Worm (Caenorhabditis elegans) whole organism, early embryonic: ENCODE measurements around the gene flp-9.

Experiments used
- flt-1 ChIP-seq: fragments of 200-800 bp; sonication (Bioruptor generic); IDR thresholded peaks from 2 replicates; pipeline ENCODE4 v1.3.6; 2022; ENCODE audit warnings: missing genetic modification characterization, missing compliant biosample characterization
- hmbx-1 ChIP-seq: sonication (generic microtip); optimal IDR thresholded peaks from 2 replicates; lab custom pipeline; 2016; ENCODE audit warnings: mild to moderate bottlenecking, missing genetic modification characterization, missing compliant biosample characterization
- pes-1 ChIP-seq: fragments of 200-800 bp; sonication (Bioruptor generic); IDR thresholded peaks from 2 replicates; pipeline ENCODE4 v1.3.6; 2022; ENCODE audit warnings: missing genetic modification reagents, missing genetic modification characterization, missing compliant biosample characterization
- tbx-11 ChIP-seq: fragments of 200-800 bp; sonication (Bioruptor generic); IDR thresholded peaks from 2 replicates; pipeline ENCODE4 v1.3.6; 2022; ENCODE audit warnings: missing genetic modification characterization, missing compliant biosample characterization
- tra-4 ChIP-seq: sonication (generic microtip); optimal IDR thresholded peaks from 2 replicates; lab custom pipeline; 2017; ENCODE audit warnings: missing genetic modification characterization, missing compliant biosample characterization

DNA sequence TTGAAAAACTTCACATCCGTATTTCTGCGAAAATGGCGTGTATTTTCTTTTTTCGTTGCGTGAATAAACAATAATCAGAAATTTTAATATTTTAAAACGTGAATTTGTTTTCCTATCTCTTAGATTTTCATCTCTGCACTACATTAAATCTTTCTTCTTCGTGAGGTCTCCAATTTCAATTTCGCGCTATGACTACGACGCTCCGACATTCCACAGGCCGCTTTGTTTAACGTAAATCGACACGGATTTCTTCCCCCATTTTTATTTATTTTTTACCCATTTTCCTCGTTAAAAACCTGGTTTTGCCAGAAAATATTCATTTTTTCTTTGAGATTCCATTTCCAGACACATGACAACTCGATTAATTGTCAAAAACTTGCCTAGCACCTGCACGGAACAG, 32.7 kb downstream of the flp-9 start, which contains the start of the genes T23F6.3 and rbd-1:
- TF ChIP-seq pes-1 (GFP tag; lab: Robert Waterston, UW) (no peak), tra-4 (tag; lab: Kevin White, UChicago) (no peak), flt-1 (GFP tag; lab: Robert Waterston, UW) (no peak), hmbx-1 (tag; lab: Kevin White, UChicago) (no peak), tbx-11 (GFP tag; lab: Robert Waterston, UW) (0 out of 2 replicates have a peak, but pooled peaks have one; percentile 47)
